Worm (Caenorhabditis elegans) whole organism, L4 larva: ENCODE results near the gene M195.2.

ENCODE experiments used
- Y5F2A.4 ChIP-seq: fragments of 200-800 bp; sonication (Bioruptor generic); optimal IDR thresholded peaks from 2 replicates; lab custom pipeline; 2018; ENCODE audit warnings: mild to moderate bottlenecking, missing genetic modification characterization, missing compliant biosample characterization
- aly-2 ChIP-seq: sonication (generic microtip); optimal IDR thresholded peaks from 2 replicates; lab custom pipeline; 2018; ENCODE audit warnings: missing biosample characterization, missing genetic modification characterization
- ceh-20 ChIP-seq: fragments of 200-800 bp; sonication (Bioruptor generic); IDR thresholded peaks from 2 replicates; pipeline ENCODE4 v1.3.6; 2022; ENCODE audit warnings: missing genetic modification reagents, missing genetic modification characterization, missing compliant biosample characterization
- daf-19 ChIP-seq: fragments of 200-800 bp; sonication (Bioruptor generic); conservative IDR thresholded peaks from 2 replicates; pipeline ENCODE4 v1.3.6; 2022; ENCODE audit warnings: missing genetic modification characterization, missing compliant biosample characterization
- gei-8 ChIP-seq: fragments of 200-800 bp; sonication (Bioruptor generic); optimal IDR thresholded peaks from 2 replicates; lab custom pipeline; 2018; ENCODE audit warnings: mild to moderate bottlenecking, missing genetic modification characterization, missing compliant biosample characterization
- mxl-3 ChIP-seq: fragments of 200-800 bp; sonication (Bioruptor generic); optimal IDR thresholded peaks from 2 replicates; lab custom pipeline; 2018; ENCODE audit warnings: mild to moderate bottlenecking, missing genetic modification characterization, missing compliant biosample characterization
- nhr-237 ChIP-seq: sonication (generic microtip); optimal IDR thresholded peaks from 2 replicates; lab custom pipeline; 2017; ENCODE audit warnings: missing biosample characterization, missing genetic modification characterization
- nhr-28 ChIP-seq: fragments of 150-350 bp; optimal IDR thresholded peaks from 2 replicates; lab custom pipeline; 2014; ENCODE audit warnings: missing biosample characterization, missing genetic modification characterization
- skn-1 ChIP-seq: fragments of 150-350 bp; optimal IDR thresholded peaks from 2 replicates; lab custom pipeline; 2014; ENCODE audit warnings: missing biosample characterization, missing genetic modification characterization
- unc-130 ChIP-seq: sonication (generic microtip); optimal IDR thresholded peaks from 2 replicates; lab custom pipeline; 2016; ENCODE audit warnings: missing genetic modification reagents, missing genetic modification characterization, missing compliant biosample characterization
- ztf-11 ChIP-seq: fragments of 150-350 bp; optimal IDR thresholded peaks from 2 replicates; lab custom pipeline; 2014; ENCODE audit warnings: missing biosample characterization, missing genetic modification characterization

ce11 chrII:8327450-8327849 lies 33.1 kb upstream of the M195.2 start:
- TF ChIP-seq nhr-237 (tag; lab: Kevin White, UChicago) (no peak), gei-8 (GFP tag; lab: Kevin White, UChicago) (no peak), ztf-11 (tag; lab: Kevin White, UChicago) (no peak), unc-130 (GFP tag; lab: Kevin White, UChicago) (no peak), skn-1 (no peak), mxl-3 (GFP tag; lab: Kevin White, UChicago) (no peak), ceh-20 (GFP tag; lab: Robert Waterston, UW) (no peak), Y5F2A.4 (no peak), daf-19 (GFP tag; lab: Robert Waterston, UW) (no peak), nhr-28 (tag; lab: Kevin White, UChicago) (no peak), aly-2 (tag; lab: Kevin White, UChicago) (no peak)
